Worm (Caenorhabditis elegans) whole organism, young adult: ENCODE results near the gene T27E7.1.

ENCODE experiments used
- B0019.2 ChIP-seq: fragments of 200-800 bp; sonication (Bioruptor generic); conservative IDR thresholded peaks from 2 replicates; pipeline ENCODE4 v1.3.6; 2022; ENCODE audit warnings: missing genetic modification reagents, missing genetic modification characterization, missing compliant biosample characterization
- B0035.1 ChIP-seq: sonication (generic microtip); optimal IDR thresholded peaks from 2 replicates; lab custom pipeline; 2016; ENCODE audit warnings: missing genetic modification characterization, mild to moderate bottlenecking, missing compliant biosample characterization, missing genotype, missing genetic modification reagents
- B0336.3 ChIP-seq: fragments of 200-800 bp; sonication (Bioruptor generic); IDR thresholded peaks from 2 replicates; pipeline ENCODE4 v1.3.6; 2022; ENCODE audit warnings: missing genetic modification characterization, missing compliant biosample characterization
- D2030.7 ChIP-seq: fragments of 200-800 bp; sonication (Bioruptor generic); IDR thresholded peaks from 2 replicates; pipeline ENCODE4 v1.3.6; 2022; ENCODE audit warnings: missing genetic modification reagents, missing genetic modification characterization, missing compliant biosample characterization
- F22D6.2 ChIP-seq: sonication (generic microtip); optimal IDR thresholded peaks from 2 replicates; lab custom pipeline; 2016; ENCODE audit warnings: mild to moderate bottlenecking, missing genetic modification characterization, missing compliant biosample characterization
- F33H1.4 ChIP-seq: fragments of 200-800 bp; sonication (Bioruptor generic); IDR thresholded peaks from 2 replicates; pipeline ENCODE4 v1.3.6; 2022; ENCODE audit warnings: missing genetic modification reagents, missing genetic modification characterization, missing compliant biosample characterization
- F52B5.7 ChIP-seq: sonication (generic microtip); optimal IDR thresholded peaks from 2 replicates; lab custom pipeline; 2016; ENCODE audit warnings: mild to moderate bottlenecking, missing genetic modification characterization, missing compliant biosample characterization
- F57A8.1 ChIP-seq: fragments of 200-800 bp; sonication (Bioruptor generic); optimal IDR thresholded peaks from 2 replicates; lab custom pipeline; 2018; ENCODE audit warnings: mild to moderate bottlenecking, missing genetic modification characterization, moderate library complexity, missing compliant biosample characterization
- K12H6.12 ChIP-seq: fragments of 200-800 bp; sonication (Bioruptor generic); optimal IDR thresholded peaks from 2 replicates; lab custom pipeline; 2018; ENCODE audit warnings: mild to moderate bottlenecking, missing genetic modification characterization, missing compliant biosample characterization
- T26A5.8 ChIP-seq: sonication (generic microtip); optimal IDR thresholded peaks from 2 replicates; lab custom pipeline; 2016; ENCODE audit warnings: missing genetic modification characterization, missing compliant biosample characterization
- Y53F4B.3 ChIP-seq: fragments of 200-800 bp; sonication (Bioruptor generic); IDR thresholded peaks from 2 replicates; pipeline ENCODE4 v1.3.6; 2022; ENCODE audit warnings: missing genetic modification reagents, missing genetic modification characterization, missing compliant biosample characterization
- Y53G8AR.9 ChIP-seq: fragments of 200-800 bp; sonication (Bioruptor generic); conservative IDR thresholded peaks from 2 replicates; pipeline ENCODE4 v1.3.6; 2022; ENCODE audit warnings: missing genetic modification reagents, missing genetic modification characterization, missing compliant biosample characterization
- Y67H2A.10 ChIP-seq: fragments of 200-800 bp; sonication (Bioruptor generic); conservative IDR thresholded peaks from 2 replicates; pipeline ENCODE4 v1.3.6; 2022; ENCODE audit warnings: missing genetic modification reagents, missing genetic modification characterization, missing compliant biosample characterization
- Y79H2A.3 ChIP-seq: fragments of 200-800 bp; sonication (Bioruptor generic); conservative IDR thresholded peaks from 2 replicates; pipeline ENCODE4 v1.3.6; 2022; ENCODE audit warnings: missing genetic modification reagents, missing genetic modification characterization, missing compliant biosample characterization
- ama-1 ChIP-seq, 3 experiments: fragments of 150-350 bp in 1 of 3; sonication (generic microtip) in 2 of 3; optimal IDR thresholded peaks; 2 replicates each; lab custom pipeline; 2014 to 2018; ENCODE audit warnings: missing biosample characterization in 2 of 3, missing genetic modification characterization in 2 of 3, missing genetic modification reagents in 2 of 3
- ceh-27 ChIP-seq: fragments of 200-800 bp; sonication (Bioruptor generic); optimal IDR thresholded peaks from 2 replicates; lab custom pipeline; 2018; ENCODE audit warnings: mild to moderate bottlenecking, missing genetic modification characterization, moderate library complexity, missing compliant biosample characterization
- dpff-1 ChIP-seq: sonication (generic microtip); optimal IDR thresholded peaks from 2 replicates; lab custom pipeline; 2017; ENCODE audit warnings: mild to moderate bottlenecking, missing genetic modification characterization, missing compliant biosample characterization
- dpl-1 ChIP-seq: fragments of 150-350 bp; optimal IDR thresholded peaks from 2 replicates; lab custom pipeline; 2014; ENCODE audit warnings: missing biosample characterization, missing genetic modification reagents, missing genetic modification characterization
- efl-1 ChIP-seq: fragments of 150-350 bp; optimal IDR thresholded peaks from 2 replicates; lab custom pipeline; 2014; ENCODE audit warnings: missing biosample characterization, missing genetic modification reagents, missing genetic modification characterization
- ets-4 ChIP-seq: fragments of 200-800 bp; sonication (Bioruptor generic); optimal IDR thresholded peaks from 2 replicates; lab custom pipeline; 2018; ENCODE audit warnings: mild to moderate bottlenecking, missing genetic modification characterization, missing compliant biosample characterization
- him-1 ChIP-seq: sonication (generic microtip); optimal IDR thresholded peaks from 2 replicates; lab custom pipeline; 2016; ENCODE audit warnings: missing genotype, missing genetic modification reagents, missing genetic modification characterization, missing compliant biosample characterization
- hlh-26 ChIP-seq: fragments of 200-800 bp; sonication (Bioruptor generic); conservative IDR thresholded peaks from 2 replicates; pipeline ENCODE4 v1.3.6; 2022; ENCODE audit warnings: missing genetic modification reagents, missing genetic modification characterization, missing compliant biosample characterization
- lag-1 ChIP-seq: fragments of 200-800 bp; sonication (Bioruptor generic); IDR thresholded peaks from 2 replicates; pipeline ENCODE4 v1.3.6; 2022; ENCODE audit warnings: missing genetic modification reagents, missing genetic modification characterization, missing compliant biosample characterization
- let-607 ChIP-seq, 2 experiments: fragments of 200-800 bp in 1 of 2; sonication (Bioruptor generic) in 1 of 2; sonication (generic microtip) in 1 of 2; optimal IDR thresholded peaks; 2 replicates each; lab custom pipeline; 2016 to 2018; ENCODE audit warnings: mild to moderate bottlenecking in 2 of 2, missing compliant biosample characterization in 2 of 2, missing genetic modification characterization in 2 of 2, moderate library complexity in 2 of 2, missing genotype in 1 of 2
- lin-40 ChIP-seq: sonication (generic microtip); optimal IDR thresholded peaks from 2 replicates; lab custom pipeline; 2016; ENCODE audit warnings: missing genetic modification characterization, mild to moderate bottlenecking, missing compliant biosample characterization, missing genotype, missing genetic modification reagents
- lir-1 ChIP-seq: fragments of 200-800 bp; sonication (Bioruptor generic); conservative IDR thresholded peaks from 2 replicates; pipeline ENCODE4 v1.3.6; 2022; ENCODE audit warnings: missing genetic modification reagents, missing genetic modification characterization, missing compliant biosample characterization
- madf-3 ChIP-seq: fragments of 200-800 bp; sonication (Bioruptor generic); IDR thresholded peaks from 2 replicates; pipeline ENCODE4 v1.3.6; 2022; ENCODE audit warnings: missing genetic modification reagents, missing genetic modification characterization, missing compliant biosample characterization
- mel-28 ChIP-seq: sonication (generic microtip); optimal IDR thresholded peaks from 2 replicates; lab custom pipeline; 2016; ENCODE audit warnings: borderline replicate concordance, mild to moderate bottlenecking, missing genetic modification characterization, missing compliant biosample characterization
- nfya-2 ChIP-seq: fragments of 200-800 bp; sonication (Bioruptor generic); IDR thresholded peaks from 2 replicates; pipeline ENCODE4 v1.3.6; 2022; ENCODE audit warnings: missing genetic modification reagents, missing genetic modification characterization, missing compliant biosample characterization
- nhr-120 ChIP-seq: fragments of 200-800 bp; sonication (Bioruptor generic); IDR thresholded peaks from 2 replicates; pipeline ENCODE4 v1.3.6; 2022; ENCODE audit warnings: missing genetic modification characterization, missing compliant biosample characterization
- pbrm-1 ChIP-seq: fragments of 200-800 bp; sonication (Bioruptor generic); IDR thresholded peaks from 2 replicates; pipeline ENCODE4 v1.3.6; 2022; ENCODE audit warnings: missing genetic modification reagents, missing genetic modification characterization, missing compliant biosample characterization
- pha-4 ChIP-seq: fragments of 150-350 bp; sonication (generic microtip); optimal IDR thresholded peaks from 2 replicates; lab custom pipeline; 2014; ENCODE audit warnings: missing biosample characterization, missing genetic modification reagents, missing genetic modification characterization
- rcor-1 ChIP-seq: fragments of 200-800 bp; sonication (Bioruptor generic); IDR thresholded peaks from 2 replicates; pipeline ENCODE4 v1.3.6; 2022; ENCODE audit warnings: missing genetic modification reagents, missing genetic modification characterization, missing compliant biosample characterization
- sdz-38 ChIP-seq: sonication (generic microtip); optimal IDR thresholded peaks from 2 replicates; lab custom pipeline; 2016; ENCODE audit warnings: missing genotype, missing genetic modification characterization, missing compliant biosample characterization
- sea-2 ChIP-seq: fragments of 200-800 bp; sonication (Bioruptor generic); IDR thresholded peaks from 2 replicates; pipeline ENCODE4 v1.3.6; 2022; ENCODE audit warnings: missing genetic modification characterization, missing compliant biosample characterization
- tbx-9 ChIP-seq: sonication (generic microtip); optimal IDR thresholded peaks from 2 replicates; lab custom pipeline; 2016; ENCODE audit warnings: borderline replicate concordance, missing genetic modification characterization, inconsistent platforms, missing compliant biosample characterization
- tlf-1 ChIP-seq: fragments of 200-800 bp; sonication (Bioruptor generic); optimal IDR thresholded peaks from 2 replicates; lab custom pipeline; 2018; ENCODE audit warnings: mild to moderate bottlenecking, missing genetic modification characterization, missing compliant biosample characterization
- unc-130 ChIP-seq: sonication (generic microtip); optimal IDR thresholded peaks from 2 replicates; lab custom pipeline; 2016; ENCODE audit warnings: missing genetic modification reagents, missing genetic modification characterization, missing compliant biosample characterization
- unc-62 ChIP-seq: fragments of 150-350 bp; optimal IDR thresholded peaks from 2 replicates; lab custom pipeline; 2014; ENCODE audit warnings: missing biosample characterization, missing genetic modification reagents, missing genetic modification characterization
- xnd-1 ChIP-seq: sonication (generic microtip); optimal IDR thresholded peaks from 2 replicates; lab custom pipeline; 2016; ENCODE audit warnings: missing genotype, missing genetic modification reagents, missing genetic modification characterization, missing compliant biosample characterization
- ztf-18 ChIP-seq: sonication (generic microtip); optimal IDR thresholded peaks from 2 replicates; lab custom pipeline; 2016; ENCODE audit warnings: missing genotype, mild to moderate bottlenecking, missing genetic modification characterization, missing compliant biosample characterization

Gene T27E7.1

ce11 chrIV:14534967-14535366, 15.4 kb downstream of the T27E7.1 start, which contains the start of gene T27E7.4:
Gene T27E7.4, minus strand, starts transcription at chrIV:14535067.
- no peak for TF ChIP-seq F33H1.4 (GFP tag; lab: Robert Waterston, UW)
- no peak for TF ChIP-seq dpff-1 (tag; lab: Kevin White, UChicago)
- TF ChIP-seq lin-40 (tag; lab: Kevin White, UChicago), result no peak
- no peak for TF ChIP-seq lag-1 (GFP tag; lab: Robert Waterston, UW)
- TF ChIP-seq sea-2 (GFP tag; lab: Robert Waterston, UW), result no peak

ce11 chrIV:14536911-14537310, 17.4 kb downstream of the T27E7.1 start, which contains the start of gene T27E7.5:
Gene T27E7.5, plus strand, starts transcription at chrIV:14537163.
- TF ChIP-seq him-1 (tag; lab: Kevin White, UChicago) (no peak), pbrm-1 (GFP tag; lab: Robert Waterston, UW) (no peak)

- TF ChIP-seq sdz-38 (tag; lab: Kevin White, UChicago), result no peak
- TF ChIP-seq ets-4 (GFP tag; lab: Kevin White, UChicago), result no peak
- TF ChIP-seq, all 124 proteins: peak for 0
Observed at ce11 chrIV:14542517-14542916, 23.0 kb downstream of the T27E7.1 start, which contains the start of gene pals-29. Gene pals-29, minus strand, starts transcription at chrIV:14542617.

- TF ChIP-seq ceh-27 (GFP tag; lab: Kevin White, UChicago) (no peak), dpl-1 (GFP tag; lab: Kevin White, UChicago) (no peak), F52B5.7 (tag; lab: Kevin White, UChicago) (no peak), hlh-26 (GFP tag; lab: Robert Waterston, UW) (no peak), tbx-9 (no peak), tlf-1 (no peak), sea-2 (GFP tag; lab: Robert Waterston, UW) (no peak), efl-1 (no peak), B0019.2 (no peak), K12H6.12 (tag; lab: Kevin White, UChicago) (no peak), rcor-1 (GFP tag; lab: Robert Waterston, UW) (no peak), nhr-120 (GFP tag; lab: Robert Waterston, UW) (no peak), B0336.3 (GFP tag; lab: Robert Waterston, UW) (no peak), D2030.7 (no peak), F22D6.2 (no peak), B0035.1 (no peak), madf-3 (GFP tag; lab: Robert Waterston, UW) (no peak), ama-1 (optimal IDR thresholded peaks at IDR 0.05; lab: Kevin White, UChicago) (no peak), ama-1 (GFP tag; optimal IDR thresholded peaks at IDR 0.05; lab: Kevin White, UChicago) (no peak), xnd-1 (no peak)
Observed at ce11 chrIV:14547292-14547691, 27.7 kb downstream of the T27E7.1 start.

ce11 chrIV:14549308-14549707, 29.7 kb downstream of the T27E7.1 start, which contains the start of gene T27E7.9:
Gene T27E7.9, minus strand, starts transcription at chrIV:14549408.
- TF ChIP-seq mel-28 (tag; lab: Kevin White, UChicago) (no peak), K12H6.12 (tag; lab: Kevin White, UChicago) (no peak), B0336.3 (GFP tag; lab: Robert Waterston, UW) (no peak), T26A5.8 (no peak), ztf-18 (tag; lab: Kevin White, UChicago) (no peak), pha-4 (no peak), Y79H2A.3 (GFP tag; lab: Robert Waterston, UW) (no peak), unc-62 (GFP tag; lab: Kevin White, UChicago) (no peak), F22D6.2 (no peak), Y53G8AR.9 (GFP tag; lab: Robert Waterston, UW) (no peak), unc-130 (no peak), lir-1 (no peak), B0019.2 (no peak), Y53F4B.3 (GFP tag; lab: Robert Waterston, UW) (no peak), F57A8.1 (GFP tag; lab: Kevin White, UChicago) (no peak), let-607 (tag; optimal IDR thresholded peaks at IDR 0.05; lab: Kevin White, UChicago) (no peak), nfya-2 (GFP tag; lab: Robert Waterston, UW) (no peak), Y67H2A.10 (GFP tag; lab: Robert Waterston, UW) (no peak)
